Worm (Caenorhabditis elegans) whole organism, L4 larva: ENCODE measurements around the gene K01G5.8.

ENCODE experiments used
- D1046.2 ChIP-seq: fragments of 200-800 bp; sonication (Bioruptor generic); IDR thresholded peaks from 2 replicates; pipeline ENCODE4 v1.3.6; 2022; ENCODE audit warnings: missing genetic modification characterization, missing compliant biosample characterization
- F10B5.3 ChIP-seq: sonication (generic microtip); optimal IDR thresholded peaks from 2 replicates; lab custom pipeline; 2016; ENCODE audit warnings: mild to moderate bottlenecking, missing genetic modification characterization, missing compliant biosample characterization
- Y105C5A.15 ChIP-seq: fragments of 200-800 bp; sonication (Bioruptor generic); IDR thresholded peaks from 2 replicates; pipeline ENCODE4 v1.3.6; 2022; ENCODE audit warnings: missing genetic modification characterization, missing compliant biosample characterization
- Y5F2A.4 ChIP-seq: fragments of 200-800 bp; sonication (Bioruptor generic); optimal IDR thresholded peaks from 2 replicates; lab custom pipeline; 2018; ENCODE audit warnings: mild to moderate bottlenecking, missing genetic modification characterization, missing compliant biosample characterization
- aha-1 ChIP-seq: fragments of 150-350 bp; peaks from one replicate; lab custom pipeline; 2014; ENCODE audit warnings: missing biosample characterization, missing genetic modification characterization
- ctbp-1 ChIP-seq: fragments of 200-800 bp; sonication (Bioruptor generic); IDR thresholded peaks from 2 replicates; pipeline ENCODE4 v1.3.6; 2022; ENCODE audit warnings: missing genetic modification reagents, missing genetic modification characterization, missing compliant biosample characterization
- daf-19 ChIP-seq: fragments of 200-800 bp; sonication (Bioruptor generic); conservative IDR thresholded peaks from 2 replicates; pipeline ENCODE4 v1.3.6; 2022; ENCODE audit warnings: missing genetic modification characterization, missing compliant biosample characterization
- dpl-1 ChIP-seq: fragments of 150-350 bp; optimal IDR thresholded peaks from 2 replicates; lab custom pipeline; 2014; ENCODE audit warnings: missing biosample characterization, missing genetic modification reagents, missing genetic modification characterization
- duxl-1 ChIP-seq: sonication (generic microtip); optimal IDR thresholded peaks from 2 replicates; lab custom pipeline; 2016; ENCODE audit warnings: mild to moderate bottlenecking, missing genetic modification characterization, moderate library complexity, missing compliant biosample characterization; ENCODE audit not compliant: poor library complexity
- dve-1 ChIP-seq: sonication (generic microtip); optimal IDR thresholded peaks from 2 replicates; lab custom pipeline; 2017; ENCODE audit warnings: antibody characterized with exemption, mild to moderate bottlenecking, missing genetic modification characterization, missing compliant biosample characterization; ENCODE audit not compliant: insufficient read depth
- egl-27 ChIP-seq: sonication (generic microtip); optimal IDR thresholded peaks from 3 replicates; lab custom pipeline; 2017; ENCODE audit warnings: missing biosample characterization, missing genetic modification reagents, missing genetic modification characterization
- fos-1 ChIP-seq: fragments of 150-350 bp; optimal IDR thresholded peaks from 2 replicates; lab custom pipeline; 2014; ENCODE audit warnings: missing biosample characterization, missing genetic modification characterization
- hlh-11 ChIP-seq: fragments of 200-800 bp; sonication (Bioruptor generic); optimal IDR thresholded peaks from 2 replicates; lab custom pipeline; 2018; ENCODE audit warnings: mild to moderate bottlenecking, missing genetic modification characterization, missing compliant biosample characterization
- hlh-30 ChIP-seq: sonication (generic microtip); optimal IDR thresholded peaks from 2 replicates; lab custom pipeline; 2017; ENCODE audit warnings: antibody characterized with exemption, mild to moderate bottlenecking, missing genetic modification characterization, missing compliant biosample characterization; ENCODE audit not compliant: insufficient read depth
- hmg-1.1 ChIP-seq: fragments of 200-800 bp; sonication (Bioruptor generic); IDR thresholded peaks from 2 replicates; pipeline ENCODE4 v1.3.6; 2022; ENCODE audit warnings: missing genetic modification reagents, missing genetic modification characterization, missing compliant biosample characterization
- lim-7 ChIP-seq: fragments of 200-800 bp; sonication (Bioruptor generic); IDR thresholded peaks from 2 replicates; pipeline ENCODE4 v1.3.6; 2022; ENCODE audit warnings: missing genetic modification characterization, missing compliant biosample characterization
- lin-38 ChIP-seq: fragments of 200-800 bp; sonication (Bioruptor generic); IDR thresholded peaks from 2 replicates; pipeline ENCODE4 v1.3.6; 2022; ENCODE audit warnings: missing genetic modification reagents, missing genetic modification characterization, missing compliant biosample characterization
- lin-39 ChIP-seq: fragments of 150-350 bp; optimal IDR thresholded peaks from 2 replicates; lab custom pipeline; 2014; ENCODE audit warnings: missing biosample characterization, missing genetic modification reagents, missing genetic modification characterization
- lsy-2 ChIP-seq, 2 experiments: fragments of 150-350 bp in 1 of 2; sonication (generic microtip) in 1 of 2; optimal IDR thresholded peaks; 2 replicates each; lab custom pipeline; 2014 to 2017; ENCODE audit warnings: missing biosample characterization in 2 of 2, missing genetic modification characterization in 2 of 2
- mes-2 ChIP-seq: sonication (generic microtip); optimal IDR thresholded peaks from 2 replicates; lab custom pipeline; 2016; ENCODE audit warnings: missing genotype, mild to moderate bottlenecking, missing genetic modification characterization, missing compliant biosample characterization; ENCODE audit not compliant: poor library complexity, severe bottlenecking
- nhr-11 ChIP-seq: fragments of 150-350 bp; optimal IDR thresholded peaks from 2 replicates; lab custom pipeline; 2014; ENCODE audit warnings: missing biosample characterization, missing genetic modification characterization
- nhr-25 ChIP-seq: sonication (generic microtip); optimal IDR thresholded peaks from 2 replicates; lab custom pipeline; 2017; ENCODE audit warnings: missing genetic modification characterization, mild to moderate bottlenecking, missing compliant biosample characterization, antibody characterized with exemption, moderate library complexity, borderline replicate concordance; ENCODE audit not compliant: insufficient read depth
- nhr-28 ChIP-seq: fragments of 150-350 bp; optimal IDR thresholded peaks from 2 replicates; lab custom pipeline; 2014; ENCODE audit warnings: missing biosample characterization, missing genetic modification characterization
- nhr-48 ChIP-seq: sonication (generic microtip); optimal IDR thresholded peaks from 2 replicates; lab custom pipeline; 2016; ENCODE audit warnings: mild to moderate bottlenecking, missing genetic modification characterization, missing compliant biosample characterization
- nhr-6 ChIP-seq: fragments of 150-350 bp; optimal IDR thresholded peaks from 2 replicates; lab custom pipeline; 2014; ENCODE audit warnings: missing biosample characterization, missing genetic modification characterization
- pha-4 ChIP-seq, 2 experiments: fragments of 150-350 bp in 1 of 2; fragments of 200-800 bp in 1 of 2; sonication (Bioruptor generic) in 1 of 2; IDR thresholded peaks in 1 of 2; optimal IDR thresholded peaks in 1 of 2; 2 replicates each; pipeline versions ENCODE4 v1.3.6 to Lab custom; 2014 to 2022; ENCODE audit warnings: missing genetic modification characterization in 2 of 2, missing genetic modification reagents in 2 of 2, missing biosample characterization in 1 of 2, missing compliant biosample characterization in 1 of 2
- rbr-2 ChIP-seq: sonication (generic microtip); optimal IDR thresholded peaks from 2 replicates; lab custom pipeline; 2016; ENCODE audit warnings: missing genotype, missing genetic modification characterization, missing compliant biosample characterization
- saeg-2 ChIP-seq: fragments of 200-800 bp; sonication (Bioruptor generic); IDR thresholded peaks from 2 replicates; pipeline ENCODE4 v1.3.6; 2022; ENCODE audit warnings: missing genetic modification reagents, missing genetic modification characterization, missing compliant biosample characterization
- sdz-12 ChIP-seq: fragments of 200-800 bp; sonication (Bioruptor generic); optimal IDR thresholded peaks from 2 replicates; lab custom pipeline; 2018; ENCODE audit warnings: mild to moderate bottlenecking, missing genetic modification characterization, missing compliant biosample characterization
- spr-1 ChIP-seq: sonication (generic microtip); optimal IDR thresholded peaks from 2 replicates; lab custom pipeline; 2016; ENCODE audit warnings: mild to moderate bottlenecking, missing genetic modification characterization, missing compliant biosample characterization
- spr-3 ChIP-seq: fragments of 200-800 bp; sonication (Bioruptor generic); optimal IDR thresholded peaks from 2 replicates; lab custom pipeline; 2018; ENCODE audit warnings: mild to moderate bottlenecking, missing genetic modification characterization, missing compliant biosample characterization
- tra-1 ChIP-seq: fragments of 200-800 bp; sonication (Bioruptor generic); IDR thresholded peaks from 2 replicates; pipeline ENCODE4 v1.3.6; 2022; ENCODE audit warnings: missing genetic modification reagents, missing genetic modification characterization, missing compliant biosample characterization
- unc-62 ChIP-seq, 3 experiments: fragments of 150-350 bp in 1 of 3; sonication (generic microtip); optimal IDR thresholded peaks in 2 of 3; peaks in 1 of 3; 1 replicate in 1 of 3; 2 replicates in 2 of 3; lab custom pipeline; 2014 to 2017; ENCODE audit warnings: missing biosample characterization in 3 of 3, missing genetic modification characterization in 3 of 3, missing genetic modification reagents in 3 of 3, missing genotype in 1 of 3

K01G5.8 gene

DNA sequence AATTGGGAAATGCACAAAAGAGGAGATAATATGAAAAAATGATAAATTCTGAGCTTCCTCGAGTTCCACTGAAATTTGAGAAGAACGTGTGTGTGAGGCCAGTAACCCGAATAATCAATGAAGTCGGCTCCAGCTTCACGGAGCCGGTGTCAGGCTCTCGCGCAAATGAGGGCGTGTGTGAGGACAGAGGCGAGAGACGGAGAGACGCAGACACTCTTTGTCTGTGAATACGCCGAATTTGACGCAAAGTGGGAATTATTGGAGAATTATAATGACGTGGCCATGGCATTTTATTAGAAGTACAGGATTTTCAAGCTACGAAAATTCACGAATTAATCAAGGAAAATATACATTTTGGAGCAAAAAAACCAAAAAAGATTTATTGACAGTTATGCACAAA lies 670 bp downstream of the K01G5.8 start (continued):
- TF ChIP-seq tra-1 (no peak), mes-2 (tag; lab: Kevin White, UChicago) (peak; percentile 66), lim-7 (GFP tag; lab: Robert Waterston, UW) (no peak), hmg-1.1 (GFP tag; lab: Robert Waterston, UW) (0 out of 2 replicates have a peak, but pooled peaks have one; percentile 41)

DNA sequence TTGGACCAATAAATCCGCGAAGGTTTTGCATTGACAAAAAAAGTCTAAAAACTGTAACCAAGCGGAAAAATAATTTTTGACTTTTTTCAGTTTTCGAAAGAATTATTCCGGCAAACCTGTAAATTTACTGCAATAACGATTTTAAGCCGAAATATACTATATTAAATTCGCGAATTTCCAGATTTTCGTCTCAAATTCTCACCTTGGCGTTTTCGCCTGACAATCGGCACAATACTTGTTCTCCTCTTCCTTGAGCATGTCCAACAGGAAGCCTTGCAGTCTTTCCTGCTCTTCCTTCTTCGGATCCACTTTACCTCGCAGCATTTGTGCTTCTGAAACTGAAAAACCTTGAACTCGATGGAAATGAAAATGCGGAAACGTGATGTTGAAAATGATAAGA lies 1.1 kb downstream of the K01G5.8 start, which contains the start of gene smap-1:
smap-1 (minus strand) TSS at position 338 of the 400 bp plus-strand sequence.
- TF ChIP-seq Y105C5A.15 (GFP tag; lab: Robert Waterston, UW) (no peak), unc-62 (GFP tag; optimal IDR thresholded peaks at IDR 0.05 in 1 of 2; lab: Kevin White, UChicago) (peak in 1 of 2 experiments; percentile 56), unc-62 (tag; optimal IDR thresholded peaks at IDR 0.05; lab: Kevin White, UChicago) (no peak)

DNA sequence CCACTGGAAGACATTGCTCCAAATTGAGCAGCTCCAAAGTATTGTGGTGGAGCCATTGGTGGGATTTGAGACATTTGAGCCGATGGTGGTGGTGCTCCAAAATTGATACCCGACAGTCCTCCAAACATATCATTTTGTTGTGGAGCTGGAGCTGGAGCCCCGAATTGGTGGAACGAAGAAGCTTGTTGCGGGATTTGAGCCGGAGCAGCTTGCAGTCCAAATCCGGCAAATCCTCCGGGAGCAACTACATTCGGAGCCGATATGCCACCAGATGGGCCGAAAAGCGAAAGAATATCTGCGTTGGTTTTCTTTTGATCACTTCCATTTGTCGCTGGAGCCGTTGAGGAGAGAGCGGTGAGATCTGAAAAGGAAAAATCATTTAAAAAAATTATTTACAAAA lies 2.5 kb downstream of the K01G5.8 start:
- TF ChIP-seq nhr-6, result no peak
- no peak for TF ChIP-seq duxl-1 (tag; lab: Kevin White, UChicago)
- no peak for TF ChIP-seq rbr-2 (tag; lab: Kevin White, UChicago)
- peak; percentile 88 for TF ChIP-seq aha-1 (tag; lab: Kevin White, UChicago)
- no peak for TF ChIP-seq nhr-25 (tag; lab: Kevin White, UChicago)
- TF ChIP-seq hlh-11 (tag; lab: Kevin White, UChicago), result no peak
- TF ChIP-seq spr-1 (tag; lab: Kevin White, UChicago), result no peak
- TF ChIP-seq daf-19, result no peak
- TF ChIP-seq, all 104 proteins: peak for 1

DNA sequence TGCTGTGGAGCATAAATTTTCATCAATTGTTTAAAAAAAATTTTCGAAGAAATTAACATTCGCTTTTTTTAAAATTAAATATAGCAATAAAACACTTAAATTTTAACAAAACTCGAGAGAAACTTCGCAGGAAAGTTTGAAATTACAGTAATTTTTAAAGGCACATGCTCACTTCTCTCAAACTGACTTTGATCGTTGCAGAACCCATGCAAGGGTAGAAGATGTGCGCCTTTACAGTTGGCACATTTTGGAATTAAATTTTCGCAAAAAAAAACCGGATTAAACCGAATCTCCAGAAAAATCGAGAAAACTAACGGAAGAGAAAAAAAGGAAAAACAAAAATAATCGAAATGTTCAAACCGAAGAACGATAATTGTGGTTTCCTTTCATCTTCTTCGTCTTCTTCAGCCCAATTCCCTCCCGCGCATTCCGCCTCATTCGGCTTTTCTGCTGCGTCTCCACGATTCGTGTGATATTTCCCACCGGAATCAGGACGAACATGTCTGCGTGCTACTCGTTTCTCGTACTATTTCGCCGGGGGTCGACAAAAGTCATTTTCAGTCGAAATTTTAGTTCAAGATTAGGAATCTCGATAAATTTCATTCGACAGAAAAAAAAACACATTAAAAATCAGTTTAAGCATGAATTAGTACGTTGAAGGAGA lies 4.1 kb downstream of the K01G5.8 start:
- 0 out of 2 replicates have a peak, but pooled peaks have one; percentile 10 for TF ChIP-seq D1046.2 (GFP tag; lab: Robert Waterston, UW)
- TF ChIP-seq F10B5.3 (tag; lab: Kevin White, UChicago), result no peak
- peak; percentile 27 for TF ChIP-seq dve-1
- TF ChIP-seq hlh-30 (tag; lab: Kevin White, UChicago), result no peak
- TF ChIP-seq lin-39 (tag; lab: Kevin White, UChicago), result no peak
- TF ChIP-seq sdz-12 (GFP tag; lab: Kevin White, UChicago), result no peak
- no peak for TF ChIP-seq ctbp-1 (GFP tag; lab: Robert Waterston, UW)
- peak; percentile 19 for TF ChIP-seq hlh-11 (tag; lab: Kevin White, UChicago)
- peak; percentile 33; the same call in 1 of the 2 replicates for TF ChIP-seq lin-38 (GFP tag; lab: Robert Waterston, UW)
- TF ChIP-seq fos-1 (tag; lab: Kevin White, UChicago), result no peak
- peak in 1 of 2 experiments; percentile 38 for TF ChIP-seq unc-62 (GFP tag; optimal IDR thresholded peaks at IDR 0.05 in 1 of 2; lab: Kevin White, UChicago)
- no peak for TF ChIP-seq unc-62 (tag; optimal IDR thresholded peaks at IDR 0.05; lab: Kevin White, UChicago)
- peak; percentile 36 for TF ChIP-seq mes-2 (tag; lab: Kevin White, UChicago)
- TF ChIP-seq lsy-2 (tag; optimal IDR thresholded peaks at IDR 0.05; lab: Kevin White, UChicago), result peak in 1 of 2 experiments; percentile 8
- TF ChIP-seq dpl-1 (GFP tag; lab: Kevin White, UChicago), result no peak
- TF ChIP-seq nhr-11 (tag; lab: Kevin White, UChicago), result no peak
- TF ChIP-seq, all 104 proteins: peak for 7

DNA sequence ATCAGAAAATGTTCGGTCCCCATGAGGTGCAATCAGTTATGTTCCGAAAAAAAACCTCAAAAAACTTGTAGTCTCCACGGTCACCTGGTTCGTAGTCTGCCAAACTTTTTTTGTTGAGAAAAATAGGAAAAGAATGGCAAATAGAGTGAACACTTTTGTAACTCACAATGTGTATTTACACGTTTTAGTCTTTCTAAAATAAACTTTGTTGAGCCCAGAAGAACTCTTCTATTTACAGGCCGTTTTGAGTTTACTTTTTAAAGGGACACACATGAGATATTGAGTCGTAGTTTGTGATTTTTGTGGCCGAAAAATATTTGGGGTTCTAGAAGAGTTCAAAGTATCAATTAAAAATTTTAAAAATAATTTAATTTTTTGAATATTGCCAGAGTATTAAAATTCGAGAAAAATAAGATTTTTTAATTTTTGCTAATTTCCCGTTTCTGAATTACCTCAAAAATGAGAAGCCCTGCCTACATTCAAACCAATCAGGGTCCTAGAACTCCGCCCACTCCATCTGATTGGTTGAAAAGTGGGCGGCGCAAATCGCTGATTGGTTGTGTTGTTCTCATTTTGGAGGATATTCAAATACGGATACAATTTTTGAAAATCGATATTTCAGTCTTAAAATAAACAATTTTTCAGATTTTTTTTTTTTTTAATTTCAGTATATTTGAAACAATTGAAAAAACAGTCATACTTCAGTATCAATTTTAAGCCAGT lies 5.9 kb downstream of the K01G5.8 start:
- no peak for TF ChIP-seq nhr-48
- peak; percentile 46 for TF ChIP-seq nhr-28 (tag; lab: Kevin White, UChicago)
- TF ChIP-seq tra-1, result no peak
- no peak for TF ChIP-seq spr-3
- no peak for TF ChIP-seq Y5F2A.4 (GFP tag; lab: Kevin White, UChicago)
- no peak for TF ChIP-seq egl-27 (tag; lab: Kevin White, UChicago)
- no peak for TF ChIP-seq duxl-1 (tag; lab: Kevin White, UChicago)
- no peak for TF ChIP-seq saeg-2 (GFP tag; lab: Robert Waterston, UW)
- TF ChIP-seq pha-4 (GFP tag; IDR thresholded peaks at IDR 0.05; lab: Robert Waterston, UW), result no peak
- TF ChIP-seq pha-4 (tag; optimal IDR thresholded peaks at IDR 0.05; lab: Kevin White, UChicago), result no peak
